Worm (Caenorhabditis elegans): Measurements from ENCODE around the gene grl-30.

DNA sequence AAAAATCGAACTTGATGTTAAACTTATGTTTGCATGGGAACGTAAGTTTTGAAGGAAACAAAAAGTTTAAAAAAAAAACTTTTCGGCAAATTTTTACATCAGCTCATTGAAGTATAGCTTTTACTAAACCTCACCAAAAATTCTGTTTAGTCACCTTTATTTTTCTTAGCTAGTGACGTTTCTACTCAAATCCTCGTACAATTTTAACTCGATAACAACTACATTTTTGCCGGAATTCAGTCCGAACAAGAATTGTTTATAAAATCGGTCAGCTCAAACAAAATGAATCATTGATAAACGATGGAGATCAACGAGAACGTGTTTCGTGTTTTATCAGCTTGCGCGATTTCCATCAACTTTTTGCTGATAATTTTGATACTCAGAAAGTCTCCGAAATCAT, 29.2 kb upstream of the grl-30 start, which contains the start of gene str-260:
- TF ChIP-seq tbx-9 (tag; optimal IDR thresholded peaks at IDR 0.05; ENCODE audit: borderline replicate concordance), result no peak
- no peak for TF ChIP-seq ama-1 (optimal IDR thresholded peaks at IDR 0.05)
- TF ChIP-seq ama-1 (GFP tag; optimal IDR thresholded peaks at IDR 0.05), result no peak
- no peak for TF ChIP-seq ztf-25 (GFP tag; IDR thresholded peaks at IDR 0.05)
